Worm (Caenorhabditis elegans): ENCODE measurements around the gene pinn-1.

The pinn-1 gene

ce11 chrII:2931564-2931963 lies 42.8 kb upstream of the pinn-1 start:
- TF ChIP-seq nhr-237 (tag; optimal IDR thresholded peaks at IDR 0.05) (no peak), drap-1 (GFP tag; optimal IDR thresholded peaks at IDR 0.05) (no peak), snpc-4 (tag; optimal IDR thresholded peaks at IDR 0.05) (no peak), pha-4 (tag; optimal IDR thresholded peaks at IDR 0.05) (no peak), nhr-2 (tag; optimal IDR thresholded peaks at IDR 0.05) (no peak), ceh-83 (GFP tag; optimal IDR thresholded peaks at IDR 0.05) (no peak), bed-3 (GFP tag; optimal IDR thresholded peaks at IDR 0.05) (no peak), zip-8 (tag; optimal IDR thresholded peaks at IDR 0.05) (no peak), unc-120 (tag; optimal IDR thresholded peaks at IDR 0.05; ENCODE audit: poor library complexity, severe bottlenecking) (no peak), tbx-8 (GFP tag; optimal IDR thresholded peaks at IDR 0.05) (no peak), nhr-12 (tag; optimal IDR thresholded peaks at IDR 0.05) (no peak), ceh-39 (tag; optimal IDR thresholded peaks at IDR 0.05) (no peak), sem-2 (GFP tag; optimal IDR thresholded peaks at IDR 0.05) (no peak), ces-1 (GFP tag; optimal IDR thresholded peaks at IDR 0.05) (no peak), unc-62 (GFP tag; optimal IDR thresholded peaks at IDR 0.05) (no peak), blmp-1 (tag; optimal IDR thresholded peaks at IDR 0.05) (no peak), mab-5 (tag; optimal IDR thresholded peaks at IDR 0.05) (no peak), ceh-43 (GFP tag; optimal IDR thresholded peaks at IDR 0.05) (no peak), nhr-28 (tag; optimal IDR thresholded peaks at IDR 0.05) (no peak)

- TF ChIP-seq nhr-237 (tag; optimal IDR thresholded peaks at IDR 0.05), result no peak
- TF ChIP-seq zip-8 (tag; optimal IDR thresholded peaks at IDR 0.05), result no peak
- no peak for TF ChIP-seq snpc-4 (tag; optimal IDR thresholded peaks at IDR 0.05)
- no peak for TF ChIP-seq lin-32 (GFP tag; optimal IDR thresholded peaks at IDR 0.05)
- no peak for TF ChIP-seq flh-1 (GFP tag; optimal IDR thresholded peaks at IDR 0.05)
- no peak for TF ChIP-seq lin-13 (tag; optimal IDR thresholded peaks at IDR 0.05)
- no peak for TF ChIP-seq mab-5 (tag; optimal IDR thresholded peaks at IDR 0.05)
- no peak for TF ChIP-seq hlh-1 (tag; optimal IDR thresholded peaks at IDR 0.05)
- no peak for TF ChIP-seq bed-3 (GFP tag; optimal IDR thresholded peaks at IDR 0.05)
- TF ChIP-seq unc-120 (tag; optimal IDR thresholded peaks at IDR 0.05; ENCODE audit: poor library complexity, severe bottlenecking), result no peak
- TF ChIP-seq nhr-76 (tag; optimal IDR thresholded peaks at IDR 0.05), result no peak
- no peak for TF ChIP-seq mls-2 (tag; optimal IDR thresholded peaks at IDR 0.05)
- TF ChIP-seq pha-4 (tag; optimal IDR thresholded peaks at IDR 0.05), result no peak
These were observed 41.7 kb upstream of the pinn-1 start, which contains the start of the genes irld-64 and irld-63 for ce11 chrII:2930499-2930898. Gene irld-64, minus strand, starts transcription at chrII:2930599. Gene irld-63, plus strand, starts transcription at chrII:2930728.

- no peak for TF ChIP-seq elt-3 (tag; optimal IDR thresholded peaks at IDR 0.05)
- no peak for TF ChIP-seq elt-1 (tag; optimal IDR thresholded peaks at IDR 0.05; ENCODE audit: borderline replicate concordance, insufficient read depth)
- no peak for TF ChIP-seq sem-2 (GFP tag; optimal IDR thresholded peaks at IDR 0.05)
- TF ChIP-seq tbx-8 (GFP tag; optimal IDR thresholded peaks at IDR 0.05), result no peak
- no peak for TF ChIP-seq sptf-1 (tag; optimal IDR thresholded peaks at IDR 0.05)
- no peak for TF ChIP-seq ham-2 (GFP tag; optimal IDR thresholded peaks at IDR 0.05)
- no peak for TF ChIP-seq lin-13 (tag; optimal IDR thresholded peaks at IDR 0.05)
- TF ChIP-seq nhr-237 (tag; optimal IDR thresholded peaks at IDR 0.05), result no peak
- TF ChIP-seq unc-62 (GFP tag; optimal IDR thresholded peaks at IDR 0.05), result no peak
- no peak for TF ChIP-seq ceh-43 (GFP tag; optimal IDR thresholded peaks at IDR 0.05)
- no peak for TF ChIP-seq mab-5 (tag; optimal IDR thresholded peaks at IDR 0.05)
- TF ChIP-seq flh-1 (GFP tag; optimal IDR thresholded peaks at IDR 0.05), result no peak
- TF ChIP-seq bed-3 (GFP tag; optimal IDR thresholded peaks at IDR 0.05), result no peak
- TF ChIP-seq M03D4.4 (tag; optimal IDR thresholded peaks at IDR 0.05), result no peak
- TF ChIP-seq cnd-1 (tag; optimal IDR thresholded peaks at IDR 0.05), result no peak
- TF ChIP-seq ceh-83 (GFP tag; optimal IDR thresholded peaks at IDR 0.05), result no peak
- no peak for TF ChIP-seq blmp-1 (tag; optimal IDR thresholded peaks at IDR 0.05)
- no peak for TF ChIP-seq mep-1 (tag; optimal IDR thresholded peaks at IDR 0.05)
These were observed 41.0 kb upstream of the pinn-1 start for ce11 chrII:2929846-2930245.

ce11 chrII:2927533-2927932 lies 38.7 kb upstream of the pinn-1 start, which contains the start of the genes ZK355.3 and ZK355.8:
Gene ZK355.3, minus strand, starts transcription at chrII:2927633.
Gene ZK355.8, plus strand, starts transcription at chrII:2927804.
- no peak for TF ChIP-seq M03D4.4 (tag; optimal IDR thresholded peaks at IDR 0.05)
- TF ChIP-seq tbx-8 (GFP tag; optimal IDR thresholded peaks at IDR 0.05), result no peak
- TF ChIP-seq lin-32 (GFP tag; optimal IDR thresholded peaks at IDR 0.05), result no peak
- TF ChIP-seq pha-4 (tag; optimal IDR thresholded peaks at IDR 0.05), result no peak
- no peak for TF ChIP-seq elt-3 (tag; optimal IDR thresholded peaks at IDR 0.05)
- TF ChIP-seq nhr-12 (tag; optimal IDR thresholded peaks at IDR 0.05), result no peak
- no peak for TF ChIP-seq drap-1 (GFP tag; optimal IDR thresholded peaks at IDR 0.05)
- no peak for TF ChIP-seq nhr-2 (tag; optimal IDR thresholded peaks at IDR 0.05)
- TF ChIP-seq flh-1 (GFP tag; optimal IDR thresholded peaks at IDR 0.05), result no peak
- no peak for TF ChIP-seq lsy-2 (tag; optimal IDR thresholded peaks at IDR 0.05)
- TF ChIP-seq hlh-1 (tag; optimal IDR thresholded peaks at IDR 0.05), result no peak
- no peak for TF ChIP-seq bed-3 (GFP tag; optimal IDR thresholded peaks at IDR 0.05)

All from whole organism, mixed stage, embryonic.